Fruit fly (Drosophila melanogaster) whole organism, embryonic: ENCODE results near the gene mts.
A peak's percentile ranks its signal among the peaks of the same experiment; 100 is the strongest.

Experiments
- Aef1 ChIP-seq: fragments of 200-800 bp; sonication (Bioruptor generic); IDR thresholded peaks from 3 replicates; pipeline ENCODE4 v1.3.6; 2022; ENCODE audit warnings: missing biosample characterization, missing genetic modification characterization
- Bgb ChIP-seq: fragments of 200-800 bp; sonication (Bioruptor generic); IDR thresholded peaks from 2 replicates; pipeline ENCODE4 v1.3.6; 2022; ENCODE audit warnings: missing biosample characterization, missing genetic modification characterization; ENCODE audit not compliant: partially characterized antibody
- BtbVII ChIP-seq: fragments of 200-800 bp; sonication (Bioruptor generic); optimal IDR thresholded peaks from 3 replicates; lab custom pipeline; 2017; ENCODE audit warnings: missing biosample characterization, mild to moderate bottlenecking, missing genetic modification characterization
- CG10366 ChIP-seq: fragments of 200-800 bp; sonication (Bioruptor generic); IDR thresholded peaks from 2 replicates; pipeline ENCODE4 v1.3.6; 2022; ENCODE audit warnings: missing biosample characterization, missing genetic modification characterization
- CG10654 ChIP-seq: fragments of 200-800 bp; sonication (Bioruptor generic); optimal IDR thresholded peaks from 2 replicates; lab custom pipeline; 2016; ENCODE audit warnings: missing biosample characterization, missing genetic modification characterization
- CG11723 ChIP-seq: fragments of 200-800 bp; sonication (Bioruptor generic); optimal IDR thresholded peaks from 2 replicates; lab custom pipeline; 2017; ENCODE audit warnings: missing biosample characterization, mild to moderate bottlenecking, missing genetic modification characterization
- CG12236 ChIP-seq: fragments of 200-800 bp; sonication (Bioruptor generic); optimal IDR thresholded peaks from 2 replicates; lab custom pipeline; 2016; ENCODE audit warnings: missing biosample characterization, missing genetic modification characterization
- CG1233 ChIP-seq: fragments of 200-800 bp; sonication (Bioruptor generic); optimal IDR thresholded peaks from 4 replicates; lab custom pipeline; 2018; ENCODE audit warnings: missing biosample characterization, mild to moderate bottlenecking, missing genetic modification characterization
- CG14050 ChIP-seq: fragments of 200-800 bp; sonication (Bioruptor generic); IDR thresholded peaks from 3 replicates; pipeline ENCODE4 v1.3.6; 2022; ENCODE audit warnings: missing biosample characterization, missing genetic modification characterization
- CG1529 ChIP-seq: fragments of 200-800 bp; sonication (Bioruptor generic); optimal IDR thresholded peaks from 3 replicates; lab custom pipeline; 2018; ENCODE audit warnings: missing biosample characterization, missing genetic modification characterization
- CG15696 ChIP-seq: fragments of 200-800 bp; sonication (Bioruptor generic); optimal IDR thresholded peaks from 2 replicates; lab custom pipeline; 2019; ENCODE audit warnings: missing biosample characterization, mild to moderate bottlenecking, missing genetic modification characterization, moderate library complexity
- CG1792 ChIP-seq: fragments of 200-800 bp; sonication (Bioruptor generic); optimal IDR thresholded peaks from 2 replicates; lab custom pipeline; 2016; ENCODE audit warnings: missing biosample characterization, missing genetic modification characterization
- CG2116 ChIP-seq: fragments of 200-800 bp; sonication (Bioruptor generic); optimal IDR thresholded peaks from 3 replicates; lab custom pipeline; 2018; ENCODE audit warnings: missing biosample characterization, mild to moderate bottlenecking, missing genetic modification characterization
- CG31365 ChIP-seq: fragments of 200-800 bp; sonication (Bioruptor generic); optimal IDR thresholded peaks from 2 replicates; lab custom pipeline; 2018; ENCODE audit warnings: missing biosample characterization, mild to moderate bottlenecking, missing genetic modification characterization
- CG31388 ChIP-seq: fragments of 200-800 bp; sonication (Bioruptor generic); optimal IDR thresholded peaks from 2 replicates; lab custom pipeline; 2016; ENCODE audit warnings: missing biosample characterization, missing genetic modification characterization
- CG3407 ChIP-seq: fragments of 200-800 bp; sonication (Bioruptor generic); optimal IDR thresholded peaks from 2 replicates; lab custom pipeline; 2018; ENCODE audit warnings: missing biosample characterization, mild to moderate bottlenecking, missing genetic modification characterization
- CG3838 ChIP-seq: fragments of 200-800 bp; sonication (Bioruptor generic); optimal IDR thresholded peaks from 3 replicates; lab custom pipeline; 2016; ENCODE audit warnings: missing biosample characterization, missing genetic modification characterization
- CG43689 ChIP-seq: fragments of 200-800 bp; sonication (Bioruptor generic); IDR thresholded peaks from 2 replicates; pipeline ENCODE4 v1.3.6; 2022; ENCODE audit warnings: missing biosample characterization, missing genetic modification characterization
- CG4404 ChIP-seq: fragments of 200-800 bp; sonication (Bioruptor generic); IDR thresholded peaks from 2 replicates; pipeline ENCODE4 v1.3.6; 2022; ENCODE audit warnings: missing biosample characterization, missing genetic modification characterization
- CG4820 ChIP-seq: fragments of 200-800 bp; sonication (Bioruptor generic); optimal IDR thresholded peaks from 3 replicates; lab custom pipeline; 2016; ENCODE audit warnings: missing biosample characterization, missing genetic modification characterization
- CG5245 ChIP-seq: fragments of 200-800 bp; sonication (Bioruptor generic); optimal IDR thresholded peaks from 3 replicates; lab custom pipeline; 2016; ENCODE audit warnings: missing biosample characterization, missing genetic modification characterization
- CG6689 ChIP-seq: fragments of 200-800 bp; sonication (Bioruptor generic); IDR thresholded peaks from 2 replicates; pipeline ENCODE4 v1.3.6; 2022; ENCODE audit warnings: missing biosample characterization, missing genetic modification characterization
- CG7271 ChIP-seq: fragments of 200-800 bp; sonication (Bioruptor generic); optimal IDR thresholded peaks from 2 replicates; lab custom pipeline; 2018; ENCODE audit warnings: missing biosample characterization, mild to moderate bottlenecking, missing genetic modification characterization, moderate library complexity
- CG9609 ChIP-seq: fragments of 200-800 bp; sonication (Bioruptor generic); optimal IDR thresholded peaks from 3 replicates; lab custom pipeline; 2016; ENCODE audit warnings: missing biosample characterization, missing genetic modification characterization
- CG9932 ChIP-seq: fragments of 200-800 bp; sonication (Bioruptor generic); IDR thresholded peaks from 2 replicates; pipeline ENCODE4 v1.3.6; 2022; ENCODE audit warnings: missing biosample characterization, missing genetic modification characterization
- Camta ChIP-seq: fragments of 200-800 bp; sonication (Bioruptor generic); optimal IDR thresholded peaks from 2 replicates; lab custom pipeline; 2016; ENCODE audit warnings: missing biosample characterization, missing genetic modification characterization
- Dbx ChIP-seq: fragments of 200-800 bp; sonication (Bioruptor generic); IDR thresholded peaks from 3 replicates; pipeline ENCODE4 v1.3.6; 2022; ENCODE audit warnings: missing biosample characterization, missing genetic modification characterization
- Fer2 ChIP-seq: fragments of 200-800 bp; sonication (Bioruptor generic); optimal IDR thresholded peaks from 2 replicates; lab custom pipeline; 2018; ENCODE audit warnings: missing biosample characterization, mild to moderate bottlenecking, missing genetic modification characterization, moderate library complexity
- HLH54F ChIP-seq: fragments of 200-800 bp; sonication (Bioruptor generic); optimal IDR thresholded peaks from 3 replicates; lab custom pipeline; 2016; ENCODE audit warnings: missing biosample characterization, missing genetic modification characterization
- HLHmδ ChIP-seq: fragments of 200-800 bp; sonication (Bioruptor generic); optimal IDR thresholded peaks from 2 replicates; lab custom pipeline; 2018; ENCODE audit warnings: missing biosample characterization, mild to moderate bottlenecking, missing genetic modification characterization, moderate library complexity
- Hmr ChIP-seq: fragments of 200-800 bp; sonication (Bioruptor generic); optimal IDR thresholded peaks from 3 replicates; lab custom pipeline; 2017; ENCODE audit warnings: mild to moderate bottlenecking, missing biosample characterization, missing genetic modification reagents, missing genetic modification characterization
- MBD-R2 ChIP-seq: fragments of 200-800 bp; sonication (Bioruptor generic); IDR thresholded peaks from 2 replicates; pipeline ENCODE4 v1.3.6; 2022; ENCODE audit warnings: missing biosample characterization, missing genetic modification characterization
- NfI ChIP-seq: fragments of 200-800 bp; sonication (Bioruptor generic); optimal IDR thresholded peaks from 3 replicates; lab custom pipeline; 2018; ENCODE audit warnings: missing biosample characterization, mild to moderate bottlenecking, missing genetic modification characterization, moderate library complexity
- Rx ChIP-seq: fragments of 200-800 bp; sonication (Bioruptor generic); IDR thresholded peaks from 2 replicates; pipeline ENCODE4 v1.3.6; 2022; ENCODE audit warnings: missing biosample characterization, missing genetic modification characterization
- Spps ChIP-seq: fragments of 200-800 bp; sonication (Bioruptor generic); optimal IDR thresholded peaks from 2 replicates; lab custom pipeline; 2018; ENCODE audit warnings: missing biosample characterization, mild to moderate bottlenecking, missing genetic modification characterization
- Sry-δ ChIP-seq: fragments of 200-800 bp; sonication (Bioruptor generic); optimal IDR thresholded peaks from 2 replicates; lab custom pipeline; 2016; ENCODE audit warnings: missing biosample characterization, missing genetic modification characterization
- Usf ChIP-seq: fragments of 200-800 bp; sonication (Bioruptor generic); optimal IDR thresholded peaks from 2 replicates; lab custom pipeline; 2017; ENCODE audit warnings: missing genotype, missing biosample characterization, missing genetic modification characterization
- cato ChIP-seq: fragments of 200-800 bp; sonication (Bioruptor generic); optimal IDR thresholded peaks from 2 replicates; lab custom pipeline; 2016; ENCODE audit warnings: missing biosample characterization, missing genetic modification characterization, borderline replicate concordance
- chn ChIP-seq: fragments of 200-800 bp; sonication (Bioruptor generic); optimal IDR thresholded peaks from 2 replicates; lab custom pipeline; 2016; ENCODE audit warnings: missing biosample characterization, missing genetic modification characterization
- fru ChIP-seq: fragments of >200 bp; optimal IDR thresholded peaks from 2 replicates; lab custom pipeline; 2017
- fu2 ChIP-seq: fragments of 200-800 bp; sonication (Bioruptor generic); optimal IDR thresholded peaks from 2 replicates; lab custom pipeline; 2016; ENCODE audit warnings: missing biosample characterization, missing genetic modification characterization
- gce ChIP-seq: fragments of 200-800 bp; sonication (Bioruptor generic); IDR thresholded peaks from 3 replicates; pipeline ENCODE4 v1.3.6; 2022; ENCODE audit warnings: missing biosample characterization, missing genetic modification characterization
- grau ChIP-seq: fragments of 200-800 bp; optimal IDR thresholded peaks from 3 replicates; lab custom pipeline; 2019; ENCODE audit warnings: missing biosample characterization, mild to moderate bottlenecking, missing genetic modification characterization, moderate library complexity
- gro ChIP-seq: fragments of 200-800 bp; sonication (Bioruptor generic); optimal IDR thresholded peaks from 2 replicates; lab custom pipeline; 2016; ENCODE audit warnings: missing biosample characterization, missing genetic modification characterization
- inv ChIP-seq: fragments of 200-800 bp; sonication (Bioruptor generic); IDR thresholded peaks from 2 replicates; pipeline ENCODE4 v1.3.6; 2022; ENCODE audit warnings: missing biosample characterization, missing genetic modification characterization; ENCODE audit not compliant: partially characterized antibody
- peb ChIP-seq: fragments of 200-800 bp; sonication (Bioruptor generic); IDR thresholded peaks from 2 replicates; pipeline ENCODE4 v1.3.6; 2022; ENCODE audit warnings: missing biosample characterization, missing genetic modification characterization
- pfk ChIP-seq: fragments of 200-800 bp; sonication (Bioruptor generic); optimal IDR thresholded peaks from 2 replicates; lab custom pipeline; 2018; ENCODE audit warnings: missing biosample characterization, mild to moderate bottlenecking, missing genetic modification characterization, moderate library complexity
- tup ChIP-seq: fragments of 200-800 bp; sonication (Bioruptor generic); optimal IDR thresholded peaks from 2 replicates; lab custom pipeline; 2016; ENCODE audit warnings: missing biosample characterization, mild to moderate bottlenecking, missing genetic modification characterization, moderate library complexity
- unc-4 ChIP-seq: fragments of 200-800 bp; sonication (Bioruptor generic); IDR thresholded peaks from 2 replicates; pipeline ENCODE4 v1.3.6; 2022; ENCODE audit warnings: missing biosample characterization, missing genetic modification characterization; ENCODE audit not compliant: partially characterized antibody
- unpg ChIP-seq: fragments of 200-800 bp; sonication (Bioruptor generic); optimal IDR thresholded peaks from 3 replicates; lab custom pipeline; 2018; ENCODE audit warnings: missing biosample characterization, mild to moderate bottlenecking, missing genetic modification characterization, moderate library complexity
- usp ChIP-seq: fragments of >200 bp; optimal IDR thresholded peaks from 2 replicates; lab custom pipeline; 2017; ENCODE audit warnings: missing biosample characterization, missing genetic modification characterization
- zen2 ChIP-seq: fragments of 200-800 bp; sonication (Bioruptor generic); IDR thresholded peaks from 3 replicates; pipeline ENCODE4 v1.3.6; 2022; ENCODE audit warnings: missing biosample characterization, missing genetic modification characterization; ENCODE audit not compliant: partially characterized antibody

The mts gene

DNA sequence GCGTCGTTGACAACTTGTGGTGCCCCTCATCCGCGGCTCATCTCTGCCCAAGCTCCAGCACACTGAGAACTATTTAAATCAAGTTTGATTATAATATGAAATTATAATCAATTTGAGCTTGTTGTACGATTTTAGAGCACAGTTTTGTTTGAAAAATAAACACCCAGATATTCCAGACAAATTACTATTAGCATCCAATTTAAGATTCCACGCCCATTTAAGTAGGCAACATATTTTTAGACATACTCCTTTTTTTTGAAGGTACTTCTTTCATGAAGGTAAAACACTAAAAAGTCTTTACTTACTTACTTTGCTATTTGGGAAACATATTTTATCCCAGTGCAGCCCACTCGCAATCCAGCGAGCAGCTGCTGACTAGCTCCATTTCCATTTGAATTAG lies 10.6 kb downstream of the mts start (continued):
- TF ChIP-seq BtbVII (no peak), CG1233 (GFP tag; lab: Kevin White, UChicago) (no peak), CG7271 (tag; lab: Kevin White, UChicago) (no peak), fu2 (GFP tag; lab: Kevin White, UChicago) (no peak), CG6689 (GFP tag; lab: Robert Waterston, UW) (no peak; the same call in 1 of the 2 replicates), CG1529 (GFP tag; lab: Kevin White, UChicago) (no peak), NfI (GFP tag; lab: Kevin White, UChicago) (peak; percentile 14), CG10654 (GFP tag; lab: Kevin White, UChicago) (no peak), chn (GFP tag; lab: Kevin White, UChicago) (no peak), peb (no peak), Rx (GFP tag; lab: Robert Waterston, UW) (no peak), CG31388 (no peak), gce (GFP tag; lab: Robert Waterston, UW) (no peak), CG9932 (GFP tag; lab: Robert Waterston, UW) (0 out of 2 replicates have a peak, but pooled peaks have one; percentile 15), CG14050 (GFP tag; lab: Robert Waterston, UW) (no peak), Bgb (GFP tag; lab: Robert Waterston, UW) (no peak), CG4404 (GFP tag; lab: Robert Waterston, UW) (no peak), gro (GFP tag; lab: Kevin White, UChicago) (no peak), CG31365 (tag; lab: Kevin White, UChicago) (no peak), CG11723 (GFP tag; lab: Kevin White, UChicago) (no peak), CG4820 (no peak), Hmr (GFP tag; lab: Kevin White, UChicago) (peak; percentile 33), Usf (GFP tag; lab: Kevin White, UChicago) (no peak), Camta (no peak), tup (GFP tag; lab: Kevin White, UChicago) (no peak), HLHmδ (no peak), CG3407 (no peak), HLH54F (GFP tag; lab: Kevin White, UChicago) (no peak), unpg (GFP tag; lab: Kevin White, UChicago) (no peak), MBD-R2 (GFP tag; lab: Robert Waterston, UW) (no peak), Fer2 (tag; lab: Kevin White, UChicago) (no peak), CG1792 (no peak), zen2 (GFP tag; lab: Robert Waterston, UW) (no peak), CG2116 (no peak), CG43689 (GFP tag; lab: Robert Waterston, UW) (no peak), usp (GFP tag; lab: Kevin White, UChicago) (no peak), inv (GFP tag; lab: Robert Waterston, UW) (no peak), CG15696 (no peak), Dbx (GFP tag; lab: Robert Waterston, UW) (no peak), pfk (no peak), fru (no peak), unc-4 (GFP tag; lab: Robert Waterston, UW) (no peak), CG12236 (GFP tag; lab: Kevin White, UChicago) (no peak), CG3838 (GFP tag; lab: Kevin White, UChicago) (no peak), grau (tag; lab: Kevin White, UChicago) (peak; percentile 39), cato (GFP tag; lab: Kevin White, UChicago) (no peak), CG9609 (GFP tag; lab: Kevin White, UChicago) (no peak), CG10366 (GFP tag; lab: Robert Waterston, UW) (no peak), Spps (tag; lab: Kevin White, UChicago) (no peak), Aef1 (no peak), CG5245 (GFP tag; lab: Kevin White, UChicago) (no peak), Sry-δ (GFP tag; lab: Kevin White, UChicago) (no peak)
